Worm (Caenorhabditis elegans) whole organism, late embryonic: Measurements from ENCODE around the gene C45G9.9.

Experiments
- C08G9.2 ChIP-seq: sonication (generic microtip); optimal IDR thresholded peaks from 2 replicates; lab custom pipeline; 2016; ENCODE audit warnings: mild to moderate bottlenecking, missing genetic modification characterization, moderate library complexity, missing compliant biosample characterization
- F13H6.1 ChIP-seq: sonication (generic microtip); optimal IDR thresholded peaks from 2 replicates; lab custom pipeline; 2016; ENCODE audit warnings: missing genetic modification characterization, missing compliant biosample characterization
- K09A11.1 ChIP-seq: sonication (generic microtip); optimal IDR thresholded peaks from 2 replicates; lab custom pipeline; 2017; ENCODE audit warnings: antibody characterized with exemption, mild to moderate bottlenecking, missing genetic modification characterization, missing compliant biosample characterization; ENCODE audit not compliant: insufficient read depth
- T23F11.4 ChIP-seq: fragments of 200-800 bp; sonication (Bioruptor generic); optimal IDR thresholded peaks from 2 replicates; lab custom pipeline; 2018; ENCODE audit warnings: mild to moderate bottlenecking, missing genetic modification characterization, missing compliant biosample characterization
- Y22D7AL.16 ChIP-seq: sonication (generic microtip); optimal IDR thresholded peaks from 2 replicates; lab custom pipeline; 2016; ENCODE audit warnings: missing genetic modification characterization, missing compliant biosample characterization
- ahr-1 ChIP-seq: sonication (generic microtip); optimal IDR thresholded peaks from 2 replicates; lab custom pipeline; 2016; ENCODE audit warnings: missing genetic modification characterization, missing compliant biosample characterization
- ama-1 ChIP-seq: fragments of 150-350 bp; optimal IDR thresholded peaks from 2 replicates; lab custom pipeline; 2014
- ceh-19 ChIP-seq: fragments of 200-800 bp; sonication (Bioruptor generic); optimal IDR thresholded peaks from 2 replicates; lab custom pipeline; 2018; ENCODE audit warnings: mild to moderate bottlenecking, missing genetic modification characterization, missing compliant biosample characterization
- ceh-2 ChIP-seq: sonication (generic microtip); optimal IDR thresholded peaks from 2 replicates; lab custom pipeline; 2016; ENCODE audit warnings: missing genotype, missing genetic modification characterization, missing compliant biosample characterization
- ceh-30 ChIP-seq: fragments of 150-350 bp; optimal IDR thresholded peaks from 2 replicates; lab custom pipeline; 2014; ENCODE audit warnings: missing biosample characterization, missing genetic modification characterization
- ceh-45 ChIP-seq: fragments of 200-800 bp; sonication (Bioruptor generic); IDR thresholded peaks from 2 replicates; pipeline ENCODE4 v1.3.6; 2022; ENCODE audit warnings: missing genetic modification reagents, missing genetic modification characterization, missing compliant biosample characterization
- ceh-48 ChIP-seq: sonication (generic microtip); optimal IDR thresholded peaks from 2 replicates; lab custom pipeline; 2016; ENCODE audit warnings: missing genetic modification characterization, inconsistent platforms, missing compliant biosample characterization
- ceh-9 ChIP-seq: sonication (generic microtip); optimal IDR thresholded peaks from 2 replicates; lab custom pipeline; 2016; ENCODE audit warnings: mild to moderate bottlenecking, missing genetic modification characterization, inconsistent platforms, missing compliant biosample characterization
- che-1 ChIP-seq: sonication (generic microtip); optimal IDR thresholded peaks from 2 replicates; lab custom pipeline; 2016; ENCODE audit warnings: mild to moderate bottlenecking, missing genetic modification characterization, missing compliant biosample characterization
- dmd-4 ChIP-seq: sonication (generic microtip); optimal IDR thresholded peaks from 2 replicates; lab custom pipeline; 2016; ENCODE audit warnings: borderline replicate concordance, missing genetic modification characterization, missing compliant biosample characterization
- dve-1 ChIP-seq: sonication (generic microtip); optimal IDR thresholded peaks from 2 replicates; lab custom pipeline; 2017; ENCODE audit warnings: antibody characterized with exemption, mild to moderate bottlenecking, missing genetic modification characterization, missing compliant biosample characterization
- elt-2 ChIP-seq: sonication (generic microtip); optimal IDR thresholded peaks from 2 replicates; lab custom pipeline; 2016; ENCODE audit warnings: missing genetic modification reagents, missing genetic modification characterization, missing compliant biosample characterization
- ets-4 ChIP-seq: sonication (generic microtip); optimal IDR thresholded peaks from 2 replicates; lab custom pipeline; 2016; ENCODE audit warnings: missing genetic modification characterization, missing compliant biosample characterization
- fax-1 ChIP-seq: sonication (generic microtip); optimal IDR thresholded peaks from 2 replicates; lab custom pipeline; 2016; ENCODE audit warnings: missing genotype, missing genetic modification characterization, missing compliant biosample characterization
- fkh-10 ChIP-seq: fragments of 150-350 bp; optimal IDR thresholded peaks from 2 replicates; lab custom pipeline; 2014; ENCODE audit warnings: missing biosample characterization, missing genetic modification reagents, missing genetic modification characterization
- fkh-6 ChIP-seq: sonication (generic microtip); optimal IDR thresholded peaks from 2 replicates; lab custom pipeline; 2016; ENCODE audit warnings: missing genetic modification characterization, missing compliant biosample characterization
- gmeb-2 ChIP-seq: sonication (generic microtip); optimal IDR thresholded peaks from 2 replicates; lab custom pipeline; 2016; ENCODE audit warnings: missing genetic modification characterization, inconsistent platforms, missing compliant biosample characterization
- hlh-13 ChIP-seq: fragments of 200-800 bp; sonication (Bioruptor generic); optimal IDR thresholded peaks from 2 replicates; lab custom pipeline; 2018; ENCODE audit warnings: mild to moderate bottlenecking, missing genetic modification characterization, missing compliant biosample characterization
- hlh-15 ChIP-seq: sonication (generic microtip); optimal IDR thresholded peaks from 2 replicates; lab custom pipeline; 2016; ENCODE audit warnings: missing genetic modification characterization, missing compliant biosample characterization
- hlh-30 ChIP-seq: sonication (generic microtip); optimal IDR thresholded peaks from 2 replicates; lab custom pipeline; 2017; ENCODE audit warnings: antibody characterized with exemption, missing genetic modification characterization, missing compliant biosample characterization; ENCODE audit not compliant: insufficient read depth
- hlh-6 ChIP-seq: sonication (generic microtip); optimal IDR thresholded peaks from 2 replicates; lab custom pipeline; 2016; ENCODE audit warnings: missing genotype, missing genetic modification characterization, missing compliant biosample characterization
- hlh-8 ChIP-seq: sonication (generic microtip); optimal IDR thresholded peaks from 2 replicates; lab custom pipeline; 2016; ENCODE audit warnings: missing genotype, missing genetic modification characterization, missing compliant biosample characterization
- lim-6 ChIP-seq: sonication (generic microtip); optimal IDR thresholded peaks from 2 replicates; lab custom pipeline; 2016; ENCODE audit warnings: missing genetic modification characterization, missing compliant biosample characterization
- lin-11 ChIP-seq: fragments of 200-800 bp; sonication (Bioruptor generic); optimal IDR thresholded peaks from 2 replicates; lab custom pipeline; 2018; ENCODE audit warnings: mild to moderate bottlenecking, missing genetic modification characterization, missing compliant biosample characterization
- mec-3 ChIP-seq: sonication (generic microtip); optimal IDR thresholded peaks from 2 replicates; lab custom pipeline; 2016; ENCODE audit warnings: borderline replicate concordance, missing genetic modification characterization, missing compliant biosample characterization
- nfya-1 ChIP-seq: sonication (generic microtip); optimal IDR thresholded peaks from 2 replicates; lab custom pipeline; 2017; ENCODE audit warnings: missing genetic modification characterization, mild to moderate bottlenecking, missing compliant biosample characterization, antibody characterized with exemption, moderate library complexity
- nhr-11 ChIP-seq: fragments of 150-350 bp; optimal IDR thresholded peaks from 2 replicates; lab custom pipeline; 2014; ENCODE audit warnings: missing biosample characterization, missing genetic modification characterization
- odd-2 ChIP-seq: sonication (generic microtip); optimal IDR thresholded peaks from 2 replicates; lab custom pipeline; 2017; ENCODE audit warnings: antibody characterized with exemption, mild to moderate bottlenecking, missing genetic modification characterization, missing compliant biosample characterization
- pag-3 ChIP-seq: sonication (generic microtip); optimal IDR thresholded peaks from 2 replicates; lab custom pipeline; 2016; ENCODE audit warnings: missing compliant biosample characterization, missing genetic modification characterization, borderline replicate concordance
- pat-9 ChIP-seq: fragments of 200-800 bp; sonication (Bioruptor generic); optimal IDR thresholded peaks from 2 replicates; lab custom pipeline; 2018; ENCODE audit warnings: mild to moderate bottlenecking, missing genetic modification characterization, moderate library complexity, missing compliant biosample characterization
- pha-2 ChIP-seq: sonication (generic microtip); optimal IDR thresholded peaks from 2 replicates; lab custom pipeline; 2017; ENCODE audit warnings: mild to moderate bottlenecking, missing genetic modification characterization, missing compliant biosample characterization
- pros-1 ChIP-seq: fragments of 150-350 bp; optimal IDR thresholded peaks from 2 replicates; lab custom pipeline; 2014; ENCODE audit warnings: missing biosample characterization, missing genetic modification reagents, missing genetic modification characterization
- ref-2 ChIP-seq: sonication (generic microtip); optimal IDR thresholded peaks from 2 replicates; lab custom pipeline; 2016; ENCODE audit warnings: missing genetic modification characterization, missing compliant biosample characterization
- sdc-2 ChIP-seq: sonication (generic microtip); optimal IDR thresholded peaks from 2 replicates; lab custom pipeline; 2016; ENCODE audit warnings: missing genotype, missing genetic modification characterization, missing compliant biosample characterization
- syd-9 ChIP-seq: sonication (generic microtip); optimal IDR thresholded peaks from 2 replicates; lab custom pipeline; 2016; ENCODE audit warnings: mild to moderate bottlenecking, missing genetic modification characterization, moderate library complexity, missing compliant biosample characterization
- tbx-7 ChIP-seq: sonication (generic microtip); optimal IDR thresholded peaks from 2 replicates; lab custom pipeline; 2016; ENCODE audit warnings: missing genotype, missing genetic modification characterization, missing compliant biosample characterization
- ttx-3 ChIP-seq: sonication (generic microtip); optimal IDR thresholded peaks from 2 replicates; lab custom pipeline; 2016; ENCODE audit warnings: missing genetic modification reagents, missing genetic modification characterization, missing compliant biosample characterization
- unc-3 ChIP-seq, 2 experiments: fragments of 200-800 bp in 1 of 2; sonication (Bioruptor generic) in 1 of 2; sonication (generic microtip) in 1 of 2; conservative IDR thresholded peaks in 1 of 2; optimal IDR thresholded peaks in 1 of 2; 2 replicates each; pipeline versions ENCODE4 v1.3.6 to Lab custom; 2016 to 2022; ENCODE audit warnings: missing compliant biosample characterization in 2 of 2, missing genetic modification characterization in 2 of 2, missing genetic modification reagents in 1 of 2
- unc-42 ChIP-seq: sonication (generic microtip); optimal IDR thresholded peaks from 2 replicates; lab custom pipeline; 2016; ENCODE audit warnings: missing genotype, missing genetic modification characterization, missing compliant biosample characterization
- unc-55 ChIP-seq: sonication (generic microtip); optimal IDR thresholded peaks from 2 replicates; lab custom pipeline; 2017; ENCODE audit warnings: missing biosample characterization, missing genetic modification reagents, missing genetic modification characterization

The C45G9.9 gene

ce11 chrIII:5021689-5022088, 33.9 kb downstream of the C45G9.9 start, which contains the start of gene R144.3:
Gene R144.3 (plus strand): TSS chrIII:5021989.
- TF ChIP-seq odd-2 (no peak), dmd-4 (no peak), fax-1 (no peak), ref-2 (tag; lab: Kevin White, UChicago) (no peak), unc-55 (GFP tag; lab: Kevin White, UChicago) (no peak), dve-1 (no peak), mec-3 (no peak), che-1 (tag; lab: Kevin White, UChicago) (no peak), pros-1 (no peak), tbx-7 (tag; lab: Kevin White, UChicago) (no peak), lim-6 (tag; lab: Kevin White, UChicago) (no peak), sdc-2 (tag; lab: Kevin White, UChicago) (no peak), hlh-8 (tag; lab: Kevin White, UChicago) (no peak), hlh-30 (no peak), nhr-11 (no peak), pha-2 (no peak), K09A11.1 (tag; lab: Kevin White, UChicago) (no peak), hlh-15 (tag; lab: Kevin White, UChicago) (no peak)

ce11 chrIII:5020924-5021323, 34.7 kb downstream of the C45G9.9 start, which contains the start of gene mdt-11:
Gene mdt-11 (plus strand): TSS chrIII:5021224.
- TF ChIP-seq ceh-45 (GFP tag; lab: Robert Waterston, UW) (no peak), che-1 (tag; lab: Kevin White, UChicago) (no peak), hlh-30 (no peak), pat-9 (no peak), ama-1 (lab: Kevin White, UChicago) (no peak), fkh-6 (tag; lab: Kevin White, UChicago) (no peak), fkh-10 (no peak), unc-3 (GFP tag; conservative IDR thresholded peaks at IDR 0.05; lab: Robert Waterston, UW) (no peak), unc-3 (tag; optimal IDR thresholded peaks at IDR 0.05; lab: Kevin White, UChicago) (no peak), dmd-4 (no peak), ceh-2 (tag; lab: Kevin White, UChicago) (no peak), ceh-48 (tag; lab: Kevin White, UChicago) (no peak), ceh-19 (GFP tag; lab: Kevin White, UChicago) (no peak), nfya-1 (tag; lab: Kevin White, UChicago) (no peak), pag-3 (tag; lab: Kevin White, UChicago) (no peak), hlh-13 (GFP tag; lab: Kevin White, UChicago) (no peak), ahr-1 (tag; lab: Kevin White, UChicago) (no peak), nhr-11 (no peak)

ce11 chrIII:5018116-5018689, 37.4 kb downstream of the C45G9.9 start, which contains the start of gene wip-1:
Gene wip-1 (plus strand): TSS chrIII:5018639.
- TF ChIP-seq unc-42 (tag; lab: Kevin White, UChicago), result peak; percentile 66
- peak; percentile 60 for TF ChIP-seq fkh-6 (tag; lab: Kevin White, UChicago)
- peak; percentile 87 for TF ChIP-seq elt-2 (tag; lab: Kevin White, UChicago)
- no peak for TF ChIP-seq ama-1 (lab: Kevin White, UChicago)
- no peak for TF ChIP-seq nhr-11
- peak; percentile 15 for TF ChIP-seq dmd-4
- peak; percentile 37 for TF ChIP-seq gmeb-2 (tag; lab: Kevin White, UChicago)
- TF ChIP-seq unc-3 (GFP tag; conservative IDR thresholded peaks at IDR 0.05; lab: Robert Waterston, UW), result 0 out of 2 replicates have a peak, but pooled peaks have one; percentile 51
- peak; percentile 71 for TF ChIP-seq unc-3 (tag; optimal IDR thresholded peaks at IDR 0.05; lab: Kevin White, UChicago)
- TF ChIP-seq ttx-3 (tag; lab: Kevin White, UChicago), result peak; percentile 58
- TF ChIP-seq T23F11.4 (GFP tag; lab: Kevin White, UChicago), result peak; percentile 64
- peak; percentile 51 for TF ChIP-seq tbx-7 (tag; lab: Kevin White, UChicago)
- no peak for TF ChIP-seq lin-11 (tag; lab: Kevin White, UChicago)
- TF ChIP-seq ahr-1 (tag; lab: Kevin White, UChicago), result peak; percentile 32
- TF ChIP-seq C08G9.2 (tag; lab: Kevin White, UChicago), result peak; percentile 66
- TF ChIP-seq ets-4 (tag; lab: Kevin White, UChicago), result peak; percentile 98
- TF ChIP-seq fkh-10, result no peak
- peak; percentile 87 for TF ChIP-seq hlh-30
- peak; percentile 49 for TF ChIP-seq hlh-8 (tag; lab: Kevin White, UChicago)
- peak; percentile 72 for TF ChIP-seq hlh-6 (tag; lab: Kevin White, UChicago)
- TF ChIP-seq syd-9, result peak; percentile 78
- TF ChIP-seq Y22D7AL.16 (tag; lab: Kevin White, UChicago), result peak; percentile 17
- peak; percentile 79 for TF ChIP-seq sdc-2 (tag; lab: Kevin White, UChicago)
- TF ChIP-seq ceh-30 (tag; lab: Kevin White, UChicago), result peak; percentile 77
- TF ChIP-seq ceh-19 (GFP tag; lab: Kevin White, UChicago), result peak; percentile 44
- TF ChIP-seq pha-2, result peak; percentile 38
- peak; percentile 80 for TF ChIP-seq F13H6.1
- TF ChIP-seq ceh-9 (tag; lab: Kevin White, UChicago), result no peak
- peak; percentile 2 for TF ChIP-seq hlh-15 (tag; lab: Kevin White, UChicago)
